Worm (Caenorhabditis elegans): Measurements from ENCODE around the gene F32D8.12.
A peak's percentile ranks its signal among the peaks of the same experiment; 100 is the strongest.

DNA sequence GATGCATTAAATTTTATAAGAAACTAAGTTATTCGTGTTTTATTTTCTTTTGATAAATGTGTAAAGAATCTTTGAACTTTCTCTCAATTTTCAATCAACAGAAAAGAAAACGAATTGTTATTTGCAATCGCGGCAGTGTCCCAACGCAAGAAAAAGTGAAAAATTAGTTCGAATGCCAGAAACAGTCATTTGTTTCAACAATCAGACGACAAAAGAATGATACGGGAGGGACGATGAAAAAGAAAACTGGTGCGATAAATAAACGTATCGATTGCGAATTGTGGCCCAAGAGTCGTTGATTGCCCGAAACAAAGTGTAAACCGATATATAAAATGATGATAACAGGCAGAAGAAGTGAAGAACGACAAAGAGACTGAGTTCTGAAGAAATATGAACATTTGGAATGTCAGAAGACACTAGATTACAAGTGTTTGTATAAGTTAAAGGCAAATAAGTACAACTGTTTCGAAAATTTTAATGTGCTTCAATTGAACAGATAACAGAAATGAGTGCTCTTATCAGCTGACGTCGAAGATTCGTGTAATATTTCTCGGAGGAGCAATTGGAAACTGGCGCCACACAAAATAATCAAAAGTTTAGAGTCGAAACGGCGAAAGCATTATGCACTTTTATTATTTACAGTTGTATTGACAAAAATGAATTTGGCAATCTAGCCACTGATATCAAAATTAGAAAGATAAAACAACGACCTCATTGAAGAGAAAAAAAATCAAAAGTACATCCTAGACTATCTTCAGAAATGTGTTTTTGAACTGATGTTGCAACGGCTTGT is 12.8 kb downstream of the F32D8.12 start:
- TF ChIP-seq dve-1 (tag; optimal IDR thresholded peaks at IDR 0.05; ENCODE audit: insufficient read depth) (peak; percentile 45), unc-130 (GFP tag; optimal IDR thresholded peaks at IDR 0.05) (no peak), nhr-25 (tag; optimal IDR thresholded peaks at IDR 0.05; ENCODE audit: borderline replicate concordance, insufficient read depth) (no peak)
